Fruit fly (Drosophila melanogaster) whole organism, wandering third instar larva: ENCODE measurements around the gene CG33325.

Experiments used
- Abd-B ChIP-seq: fragments of >200 bp; optimal IDR thresholded peaks from 2 replicates; lab custom pipeline; 2017; ENCODE audit warnings: missing biosample characterization, missing genetic modification characterization
- CG9705 ChIP-seq: fragments of 200-800 bp; sonication (Bioruptor generic); optimal IDR thresholded peaks from 2 replicates; lab custom pipeline; 2018; ENCODE audit warnings: missing biosample characterization, mild to moderate bottlenecking, missing genetic modification characterization
- CrebA ChIP-seq: fragments of 200-800 bp; sonication (Bioruptor generic); optimal IDR thresholded peaks from 2 replicates; lab custom pipeline; 2016; ENCODE audit warnings: missing biosample characterization, mild to moderate bottlenecking, missing genetic modification characterization, borderline replicate concordance
- Dfd ChIP-seq: fragments of >200 bp; optimal IDR thresholded peaks from 2 replicates; lab custom pipeline; 2017; ENCODE audit warnings: missing biosample characterization, missing genetic modification characterization
- Dif ChIP-seq: fragments of 200-275, 200-300 bp; sonication (Bioruptor generic); optimal IDR thresholded peaks from 2 replicates; lab custom pipeline; 2018; ENCODE audit warnings: missing biosample characterization, missing genetic modification characterization; ENCODE audit not compliant: partially characterized antibody
- Hnf4 ChIP-seq: fragments of 200-800 bp; sonication (Bioruptor generic); optimal IDR thresholded peaks from 2 replicates; lab custom pipeline; 2016; ENCODE audit warnings: missing biosample characterization, mild to moderate bottlenecking, missing genetic modification characterization
- Hr78 ChIP-seq: fragments of >200 bp; optimal IDR thresholded peaks from 2 replicates; lab custom pipeline; 2017; ENCODE audit warnings: missing biosample characterization, missing genetic modification characterization
- Mio ChIP-seq: sonication (Bioruptor generic); optimal IDR thresholded peaks from 2 replicates; lab custom pipeline; 2016; ENCODE audit warnings: missing biosample characterization, missing genetic modification characterization
- N ChIP-seq: fragments of >200 bp; optimal IDR thresholded peaks from 2 replicates; lab custom pipeline; 2018; ENCODE audit warnings: missing biosample characterization, missing external identifiers, missing genetic modification characterization
- OdsH ChIP-seq: fragments of 200-800 bp; sonication (Bioruptor generic); optimal IDR thresholded peaks from 2 replicates; lab custom pipeline; 2016; ENCODE audit warnings: missing biosample characterization, mild to moderate bottlenecking, missing genetic modification characterization
- Rel ChIP-seq, 2 experiments: fragments of 200-800 bp; sonication (Bioruptor generic) in 1 of 2; optimal IDR thresholded peaks; 2 replicates in 1 of 2; 3 replicates in 1 of 2; lab custom pipeline; 2016 to 2019; ENCODE audit warnings: mild to moderate bottlenecking in 2 of 2, missing biosample characterization in 2 of 2, missing genetic modification characterization in 2 of 2, moderate library complexity in 1 of 2
- Vsx2 ChIP-seq: fragments of 200-300, 225-300 bp; sonication (Bioruptor generic); optimal IDR thresholded peaks from 2 replicates; lab custom pipeline; 2018; ENCODE audit warnings: missing biosample characterization, missing genetic modification characterization; ENCODE audit not compliant: partially characterized antibody
- brk ChIP-seq: fragments of 200-800 bp; sonication (Bioruptor generic); optimal IDR thresholded peaks from 2 replicates; lab custom pipeline; 2016; ENCODE audit warnings: missing biosample characterization, mild to moderate bottlenecking, missing genetic modification characterization
- dl ChIP-seq, 2 experiments: fragments of 175-275, 200-275 bp in 1 of 2; fragments of 200-275 bp in 1 of 2; sonication (Bioruptor generic); optimal IDR thresholded peaks; lab custom pipeline; 2018; ENCODE audit warnings: mild to moderate bottlenecking in 2 of 2, missing biosample characterization in 2 of 2, missing genetic modification characterization in 2 of 2, moderate library complexity in 2 of 2; ENCODE audit not compliant: partially characterized antibody in 2 of 2, insufficient read depth in 1 of 2
- dmrt93B ChIP-seq: fragments of 200-800 bp; sonication (Bioruptor generic); optimal IDR thresholded peaks from 2 replicates; lab custom pipeline; 2018; ENCODE audit warnings: missing biosample characterization, mild to moderate bottlenecking, missing genetic modification characterization
- foxo ChIP-seq, 2 experiments: fragments of 200-800 bp; sonication (Bioruptor generic); optimal IDR thresholded peaks; 2 replicates in 1 of 2; 3 replicates in 1 of 2; lab custom pipeline; 2016 to 2017; ENCODE audit warnings: missing biosample characterization in 2 of 2, missing genetic modification characterization in 2 of 2
- fru ChIP-seq: fragments of 200-800 bp; sonication (Bioruptor generic); optimal IDR thresholded peaks from 3 replicates; lab custom pipeline; 2016; ENCODE audit warnings: missing biosample characterization, mild to moderate bottlenecking, missing genetic modification characterization
- h ChIP-seq: fragments of 200-800 bp; sonication (Bioruptor generic); optimal IDR thresholded peaks from 3 replicates; lab custom pipeline; 2016; ENCODE audit warnings: missing biosample characterization, mild to moderate bottlenecking, missing genetic modification characterization
- pan ChIP-seq: fragments of >200 bp; optimal IDR thresholded peaks from 2 replicates; lab custom pipeline; 2017
- psq ChIP-seq: fragments of 200-800 bp; sonication (Bioruptor generic); optimal IDR thresholded peaks from 3 replicates; lab custom pipeline; 2017; ENCODE audit warnings: missing biosample characterization, mild to moderate bottlenecking, missing genetic modification characterization, moderate library complexity
- usp ChIP-seq: fragments of >200 bp; optimal IDR thresholded peaks from 2 replicates; lab custom pipeline; 2017; ENCODE audit warnings: missing biosample characterization, missing genetic modification characterization

The CG33325 gene

DNA sequence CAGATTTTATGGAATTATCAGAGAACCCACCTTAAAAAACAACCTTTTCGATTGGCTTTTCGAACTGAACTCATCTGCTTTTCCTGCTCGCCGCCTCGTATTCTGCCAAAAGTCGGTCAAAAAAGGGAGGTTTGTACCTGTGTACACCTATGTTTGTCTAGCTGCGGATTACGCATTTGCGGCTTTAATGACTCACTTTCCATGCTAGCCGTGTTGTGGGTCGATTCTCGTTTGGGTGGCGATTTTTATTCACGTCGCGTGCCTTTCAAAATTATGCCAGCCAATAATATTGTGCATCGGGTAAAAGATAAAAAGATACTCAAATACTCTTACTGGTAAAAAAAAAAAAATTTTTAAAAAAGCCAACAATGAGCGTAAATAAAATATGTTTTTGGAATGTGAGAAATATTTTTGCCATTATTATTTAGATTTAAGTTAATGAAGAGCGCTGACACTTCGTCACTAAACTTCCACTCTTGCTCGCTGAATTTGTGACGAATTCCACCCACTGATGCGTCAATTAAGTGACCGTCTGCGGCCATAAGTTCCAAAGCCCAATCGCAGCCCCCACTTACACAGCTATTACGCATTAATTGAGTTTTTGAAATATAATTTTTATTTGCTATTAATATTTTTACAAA is 34.1 kb downstream of the CG33325 start, which contains the start of gene Cyp313b1:
Cyp313b1 (minus strand) TSS at position 71 of the 641 bp plus-strand sequence.
- TF ChIP-seq Rel (GFP tag; optimal IDR thresholded peaks at IDR 0.05; lab: Kevin White, UChicago) (no peak), Rel (tag; optimal IDR thresholded peaks at IDR 0.05; lab: Kevin White, UChicago) (no peak), h (peak; percentile 24)
- TF ChIP-seq, all 38 proteins: peak for 1

DNA sequence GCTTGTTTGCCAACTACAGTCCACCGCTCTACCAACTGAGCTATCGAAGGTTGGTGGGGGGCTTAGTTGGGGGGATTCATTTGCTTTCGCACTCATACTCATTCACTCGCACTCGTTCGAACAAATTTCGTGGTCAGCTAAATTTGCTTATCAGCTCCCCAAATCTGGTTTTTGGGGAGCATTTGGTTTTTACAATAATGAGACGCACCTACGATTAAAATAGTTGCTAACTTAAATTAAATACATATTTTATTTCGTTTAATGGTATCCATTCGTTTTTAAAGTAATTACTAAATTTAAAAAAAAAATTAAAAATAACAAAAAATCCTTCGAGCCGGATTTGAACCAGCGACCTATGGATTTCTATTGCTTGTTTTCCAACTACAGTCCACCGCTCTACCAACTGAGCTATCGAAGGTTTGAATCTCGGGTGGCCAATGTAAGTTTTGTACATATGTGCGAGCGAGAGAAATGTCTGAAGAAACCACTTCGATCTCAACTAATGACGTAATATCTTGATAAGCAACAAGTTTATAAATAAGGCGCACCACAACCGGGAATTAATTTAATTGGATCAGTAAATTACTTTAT is 37.4 kb downstream of the CG33325 start:
- TF ChIP-seq psq (GFP tag; lab: Kevin White, UChicago) (no peak), Rel (GFP tag; optimal IDR thresholded peaks at IDR 0.05; lab: Kevin White, UChicago) (no peak), Rel (tag; optimal IDR thresholded peaks at IDR 0.05; lab: Kevin White, UChicago) (no peak), fru (no peak), brk (GFP tag; lab: Kevin White, UChicago) (peak; percentile 23), dl (GFP tag; optimal IDR thresholded peaks at IDR 0.05; lab: Kevin White, UChicago; ENCODE audit: insufficient read depth in 1 of 2, partially characterized antibody in 2 of 2) (no peak), dmrt93B (GFP tag; lab: Kevin White, UChicago) (no peak), Dif (GFP tag; lab: Kevin White, UChicago) (no peak)

DNA sequence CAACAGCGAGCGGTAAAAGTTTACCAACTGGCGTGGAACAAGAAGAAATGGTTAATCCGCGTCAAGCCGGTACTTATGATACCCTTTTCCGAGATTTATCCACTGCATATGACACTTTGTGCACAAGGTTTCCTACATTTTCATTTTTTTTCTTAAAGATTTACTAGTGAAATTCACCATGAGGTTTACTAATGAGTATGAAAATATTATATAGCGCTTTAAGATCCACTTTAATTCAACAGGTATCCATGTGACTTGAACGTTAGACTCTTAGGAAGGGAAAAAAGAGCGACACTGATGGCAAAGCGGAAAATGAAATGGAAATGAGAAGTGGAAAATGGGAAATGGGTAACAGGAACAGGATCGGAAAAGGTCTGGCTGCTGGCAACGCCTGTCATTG is 41.2 kb downstream of the CG33325 start:
- no peak for TF ChIP-seq Dfd (GFP tag; lab: Kevin White, UChicago)
- TF ChIP-seq OdsH (GFP tag; lab: Kevin White, UChicago) = no peak
- TF ChIP-seq foxo (GFP tag; optimal IDR thresholded peaks at IDR 0.05; lab: Kevin White, UChicago) = no peak
- no peak for TF ChIP-seq pan (lab: Kevin White, UChicago)
- no peak for TF ChIP-seq h
- no peak for TF ChIP-seq N (GFP tag; lab: Kevin White, UChicago)
- TF ChIP-seq dmrt93B (GFP tag; lab: Kevin White, UChicago) = no peak
- no peak for TF ChIP-seq Hnf4 (GFP tag; lab: Kevin White, UChicago)
- TF ChIP-seq, all 38 proteins: peak for 0

DNA sequence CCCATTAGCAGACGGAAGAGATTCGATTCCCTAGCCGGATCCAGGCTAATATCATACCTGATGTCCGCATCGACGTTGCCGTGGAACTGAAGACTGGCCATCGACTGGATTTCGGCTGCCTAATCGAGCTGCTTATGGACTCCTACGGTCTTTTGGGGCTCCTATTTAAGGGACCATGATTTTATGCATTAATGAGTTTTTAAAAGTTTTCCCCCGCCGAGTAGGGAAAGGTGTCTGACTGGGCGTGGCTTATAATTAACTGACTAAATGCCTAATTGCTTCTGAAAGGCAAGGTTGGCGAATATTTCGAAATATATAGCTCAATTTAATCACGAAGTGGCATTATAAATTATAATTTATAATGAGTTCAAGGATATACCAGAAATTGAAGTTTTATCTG is 44.1 kb downstream of the CG33325 start, which contains the start of gene Or85e:
Or85e (minus strand) TSS at position 101 of the 400 bp plus-strand sequence.
- no peak for TF ChIP-seq fru
- no peak for TF ChIP-seq CrebA (GFP tag; lab: Kevin White, UChicago)
- TF ChIP-seq usp (GFP tag; lab: Kevin White, UChicago) = no peak
- TF ChIP-seq psq (GFP tag; lab: Kevin White, UChicago) = no peak
- TF ChIP-seq h = no peak
- TF ChIP-seq Mio (GFP tag; lab: Kevin White, UChicago) = no peak
- no peak for TF ChIP-seq Abd-B (GFP tag; lab: Kevin White, UChicago)
- TF ChIP-seq foxo (GFP tag; optimal IDR thresholded peaks at IDR 0.05; lab: Kevin White, UChicago) = no peak
- TF ChIP-seq Hr78 (GFP tag; lab: Kevin White, UChicago) = no peak
- no peak for TF ChIP-seq CG9705 (GFP tag; lab: Kevin White, UChicago)
- no peak for TF ChIP-seq Vsx2 (GFP tag; lab: Kevin White, UChicago)
- TF ChIP-seq, all 38 proteins: peak for 0
